Worm (Caenorhabditis elegans): Measurements from ENCODE around the gene vhl-1.

Gene vhl-1

DNA sequence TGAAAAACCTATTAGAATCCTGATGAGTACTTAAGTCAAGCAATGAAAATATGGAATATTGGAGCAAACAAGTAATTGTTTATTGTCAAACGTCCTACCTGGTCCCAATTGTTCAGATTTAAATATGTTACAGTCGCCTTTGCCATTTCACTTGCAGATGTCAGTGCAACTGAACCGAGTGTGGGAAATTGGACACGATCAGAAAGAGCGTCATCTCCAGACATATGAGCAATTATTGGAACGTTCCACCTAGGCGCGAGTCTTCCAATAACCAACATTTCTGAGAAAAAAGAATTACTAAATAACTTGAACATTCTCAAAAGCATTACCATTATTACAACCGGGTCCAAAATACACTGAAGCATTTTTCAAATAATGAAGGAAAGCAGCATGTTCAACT lies 29.9 kb downstream of the vhl-1 start:
- TF ChIP-seq R02D3.7 (tag; optimal IDR thresholded peaks at IDR 0.05): no peak
- no peak for TF ChIP-seq ztf-4 (tag; optimal IDR thresholded peaks at IDR 0.05)
- no peak for TF ChIP-seq ztf-11 (tag; optimal IDR thresholded peaks at IDR 0.05)

DNA sequence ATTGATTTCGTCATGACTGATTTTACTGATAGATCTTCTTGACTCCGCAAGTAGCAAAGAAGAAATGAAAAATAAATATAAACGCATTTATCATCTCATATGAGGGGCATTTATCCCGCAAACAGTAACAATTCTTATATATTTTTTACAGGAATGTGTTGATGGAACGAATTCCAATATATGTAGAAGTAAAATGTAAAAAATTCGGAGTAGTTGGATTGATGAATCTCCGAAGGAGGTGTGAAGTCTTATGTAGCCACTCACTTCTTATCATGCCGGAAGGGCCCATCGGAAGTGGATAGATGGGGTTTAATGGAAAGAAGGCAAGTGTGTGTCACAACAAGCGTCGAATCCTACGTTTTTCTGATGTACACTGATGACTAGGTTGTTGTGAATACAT lies 30.6 kb downstream of the vhl-1 start, which contains the start of gene gcy-9:
Gene gcy-9, minus strand, starts transcription at position 101 of the 400 bp plus-strand sequence.
- TF ChIP-seq nhr-237 (tag; optimal IDR thresholded peaks at IDR 0.05) (no peak), ceh-82 (tag; optimal IDR thresholded peaks at IDR 0.05) (no peak), unc-39 (tag; optimal IDR thresholded peaks at IDR 0.05) (no peak), aly-2 (tag; optimal IDR thresholded peaks at IDR 0.05) (no peak), snpc-4 (tag; optimal IDR thresholded peaks at IDR 0.05) (no peak), skn-1 (tag; optimal IDR thresholded peaks at IDR 0.05) (no peak), nhr-23 (tag; optimal IDR thresholded peaks at IDR 0.05) (no peak), mdl-1 (tag; optimal IDR thresholded peaks at IDR 0.05) (no peak), crh-2 (tag; optimal IDR thresholded peaks at IDR 0.05) (no peak), mbf-1 (tag; optimal IDR thresholded peaks at IDR 0.05) (no peak), fos-1 (tag; optimal IDR thresholded peaks at IDR 0.05) (no peak), egl-27 (tag; optimal IDR thresholded peaks at IDR 0.05) (no peak)

DNA sequence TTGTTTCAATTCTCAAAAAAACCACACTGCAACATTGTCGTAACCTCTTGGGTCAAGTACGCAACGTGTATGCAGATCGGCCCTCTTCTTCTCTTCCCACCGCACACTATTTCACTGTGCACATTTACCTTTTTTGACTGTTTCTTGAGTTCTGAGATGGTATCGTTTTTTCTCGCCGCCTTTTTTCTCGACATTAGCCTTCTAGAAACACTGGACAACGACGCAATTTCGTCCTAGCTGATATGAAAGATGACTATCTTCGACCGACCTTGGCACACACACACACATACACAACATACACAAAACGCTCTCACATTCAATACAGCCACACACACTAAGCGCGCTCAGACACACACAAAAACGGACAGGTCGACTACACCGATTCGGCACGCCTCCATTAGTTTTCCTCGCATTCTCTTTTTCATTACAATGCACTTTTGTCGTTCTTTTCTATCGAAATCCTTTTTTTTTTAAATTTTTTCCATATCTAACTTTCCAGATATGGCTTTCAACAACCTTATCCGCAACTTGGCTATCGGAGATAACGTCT lies 32.3 kb downstream of the vhl-1 start, which contains the start of gene aco-1:
Gene aco-1, plus strand, starts transcription at position 500 of the 550 bp plus-strand sequence.
- TF ChIP-seq nhr-21 (tag; optimal IDR thresholded peaks at IDR 0.05) (no peak), unc-39 (tag; optimal IDR thresholded peaks at IDR 0.05) (no peak), unc-55 (GFP tag; optimal IDR thresholded peaks at IDR 0.05) (peak; percentile 29), egl-27 (tag; optimal IDR thresholded peaks at IDR 0.05) (no peak), sem-4 (tag; optimal IDR thresholded peaks at IDR 0.05) (peak; percentile 1), nhr-12 (tag; optimal IDR thresholded peaks at IDR 0.05) (no peak), sma-3 (GFP tag; optimal IDR thresholded peaks at IDR 0.05) (no peak), alr-1 (tag; optimal IDR thresholded peaks at IDR 0.05) (no peak), F13H6.1 (tag; optimal IDR thresholded peaks at IDR 0.05) (peak; percentile 13), lin-13 (GFP tag; optimal IDR thresholded peaks at IDR 0.05) (no peak), lin-39 (tag; optimal IDR thresholded peaks at IDR 0.05) (no peak), crh-2 (tag; optimal IDR thresholded peaks at IDR 0.05) (peak; percentile 27), lsy-2 (tag; optimal IDR thresholded peaks at IDR 0.05) (no peak), peb-1 (tag; optimal IDR thresholded peaks at IDR 0.05) (no peak), nhr-129 (tag; optimal IDR thresholded peaks at IDR 0.05) (peak; percentile 75), ZK546.5 (tag; optimal IDR thresholded peaks at IDR 0.05) (no peak), fos-1 (tag; optimal IDR thresholded peaks at IDR 0.05) (peak; percentile 24), Y55F3AM.14 (GFP tag; optimal IDR thresholded peaks at IDR 0.05) (peak; percentile 11), ceh-16 (tag; optimal IDR thresholded peaks at IDR 0.05) (peak; percentile 21), ztf-11 (tag; optimal IDR thresholded peaks at IDR 0.05) (no peak), mab-5 (tag; optimal IDR thresholded peaks at IDR 0.05) (no peak), aly-2 (tag; optimal IDR thresholded peaks at IDR 0.05) (no peak), gmeb-1 (tag; optimal IDR thresholded peaks at IDR 0.05) (peak; percentile 9), nhr-25 (tag; optimal IDR thresholded peaks at IDR 0.05) (no peak), snpc-4 (tag; optimal IDR thresholded peaks at IDR 0.05) (no peak), sma-9 (GFP tag; optimal IDR thresholded peaks at IDR 0.05) (peak; percentile 18), sma-9 (tag; optimal IDR thresholded peaks at IDR 0.05) (no peak), nhr-11 (tag; optimal IDR thresholded peaks at IDR 0.05) (no peak), nhr-77 (tag; optimal IDR thresholded peaks at IDR 0.05) (no peak), skn-1 (tag; optimal IDR thresholded peaks at IDR 0.05) (no peak), blmp-1 (tag; optimal IDR thresholded peaks at IDR 0.05; ENCODE audit: insufficient read depth) (peak; percentile 9), nhr-237 (tag; optimal IDR thresholded peaks at IDR 0.05) (no peak), C34F6.9 (tag; optimal IDR thresholded peaks at IDR 0.05) (peak; percentile 47), nhr-6 (tag; optimal IDR thresholded peaks at IDR 0.05) (peak; percentile 40), R02D3.7 (tag; optimal IDR thresholded peaks at IDR 0.05) (no peak), zag-1 (tag; optimal IDR thresholded peaks at IDR 0.05) (no peak)
